Worm (Caenorhabditis elegans) whole organism, L2 larva: Measurements from ENCODE around the gene W06G6.17.

Experiments
- Y55F3AM.14 ChIP-seq: fragments of 200-800 bp; sonication (Bioruptor generic); optimal IDR thresholded peaks from 2 replicates; lab custom pipeline; 2018; ENCODE audit warnings: mild to moderate bottlenecking, missing genetic modification characterization, missing compliant biosample characterization
- mab-5 ChIP-seq: fragments of 150-350 bp; optimal IDR thresholded peaks from 2 replicates; lab custom pipeline; 2014; ENCODE audit warnings: missing biosample characterization, missing genetic modification characterization
- nhr-11 ChIP-seq: fragments of 150-350 bp; optimal IDR thresholded peaks from 2 replicates; lab custom pipeline; 2014; ENCODE audit warnings: missing biosample characterization, missing genetic modification characterization
- nhr-23 ChIP-seq: fragments of 150-350 bp; optimal IDR thresholded peaks from 2 replicates; lab custom pipeline; 2014; ENCODE audit warnings: missing biosample characterization, missing genetic modification reagents, missing genetic modification characterization
- nhr-77 ChIP-seq: fragments of 150-350 bp; optimal IDR thresholded peaks from 2 replicates; lab custom pipeline; 2014; ENCODE audit warnings: missing biosample characterization, missing genetic modification characterization
- unc-62 ChIP-seq: fragments of 150-350 bp; optimal IDR thresholded peaks from 2 replicates; lab custom pipeline; 2014; ENCODE audit warnings: missing biosample characterization, missing genetic modification reagents, missing genetic modification characterization
- ztf-11 ChIP-seq: sonication (generic microtip); optimal IDR thresholded peaks from 2 replicates; lab custom pipeline; 2017; ENCODE audit warnings: missing biosample characterization, missing genetic modification characterization

DNA sequence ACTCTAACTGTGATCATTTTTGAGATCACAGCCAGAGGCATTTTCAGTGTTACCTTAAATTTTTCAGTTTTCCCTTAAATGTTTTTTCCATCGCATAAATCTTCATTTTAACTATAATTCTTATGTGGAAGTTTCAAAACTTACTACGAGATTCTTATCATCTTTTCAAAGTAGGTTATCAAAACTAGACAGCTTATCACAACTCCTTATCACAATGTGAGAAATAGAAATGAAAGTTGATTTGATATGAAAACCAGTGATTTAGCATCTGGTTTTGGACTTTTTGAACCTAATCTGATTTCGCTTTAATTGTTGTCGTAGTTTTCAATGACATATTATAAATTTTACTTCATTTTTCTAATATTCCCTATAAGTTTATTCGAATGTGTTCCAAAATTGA lies 9.1 kb downstream of the W06G6.17 start, which contains the start of gene mltn-11:
- no peak for TF ChIP-seq nhr-23 (tag; lab: Kevin White, UChicago)
- no peak for TF ChIP-seq Y55F3AM.14 (GFP tag; lab: Kevin White, UChicago)
- TF ChIP-seq unc-62 (GFP tag; lab: Kevin White, UChicago) = no peak
- no peak for TF ChIP-seq nhr-77
- TF ChIP-seq nhr-11 (tag; lab: Kevin White, UChicago) = no peak
- TF ChIP-seq ztf-11 (tag; lab: Kevin White, UChicago) = no peak
- no peak for TF ChIP-seq mab-5 (tag; lab: Kevin White, UChicago)
